Fruit fly (Drosophila melanogaster): ENCODE results near the gene Es2.

dm6 chrX:8481462-8481861 is 20.2 kb downstream of the Es2 start, which contains the start of gene Cp38:
- TF ChIP-seq pan (optimal IDR thresholded peaks at IDR 0.05) (no peak), usp (GFP tag; optimal IDR thresholded peaks at IDR 0.05) (no peak), EcR (GFP tag; optimal IDR thresholded peaks at IDR 0.05) (no peak)
